Fruit fly (Drosophila melanogaster) whole organism, embryonic: ENCODE data around the gene scramb2.
A peak's percentile ranks its signal among the peaks of the same experiment; 100 is the strongest.

Source experiments
- BEAF-32 ChIP-seq: fragments of 200-800 bp; sonication (Bioruptor generic); optimal IDR thresholded peaks from 3 replicates; lab custom pipeline; 2017; ENCODE audit warnings: missing biosample characterization, missing genetic modification characterization, mild to moderate bottlenecking, moderate library complexity, missing genetic modification reagents
- Bgb ChIP-seq: fragments of 200-800 bp; sonication (Bioruptor generic); IDR thresholded peaks from 2 replicates; pipeline ENCODE4 v1.3.6; 2022; ENCODE audit warnings: missing biosample characterization, missing genetic modification characterization; ENCODE audit not compliant: partially characterized antibody
- CG10366 ChIP-seq: fragments of 200-800 bp; sonication (Bioruptor generic); IDR thresholded peaks from 2 replicates; pipeline ENCODE4 v1.3.6; 2022; ENCODE audit warnings: missing biosample characterization, missing genetic modification characterization
- CG10462 ChIP-seq: fragments of 200-800 bp; sonication (Bioruptor generic); optimal IDR thresholded peaks from 2 replicates; lab custom pipeline; 2016; ENCODE audit warnings: missing biosample characterization, missing genetic modification characterization
- CG11695 ChIP-seq: fragments of 200-800 bp; sonication (Bioruptor generic); IDR thresholded peaks from 3 replicates; pipeline ENCODE4 v1.3.6; 2022; ENCODE audit warnings: missing biosample characterization, missing genetic modification characterization
- CG12769 ChIP-seq: fragments of 200-800 bp; sonication (Bioruptor generic); optimal IDR thresholded peaks from 2 replicates; lab custom pipeline; 2019; ENCODE audit warnings: missing biosample characterization, mild to moderate bottlenecking, missing genetic modification characterization, moderate library complexity
- CG14667 ChIP-seq: fragments of 200-800 bp; sonication (Bioruptor generic); IDR thresholded peaks from 2 replicates; pipeline ENCODE4 v1.3.6; 2022; ENCODE audit warnings: missing biosample characterization, missing genetic modification characterization
- CG1603 ChIP-seq: fragments of 200-800 bp; sonication (Bioruptor generic); optimal IDR thresholded peaks from 2 replicates; lab custom pipeline; 2019; ENCODE audit warnings: missing biosample characterization, mild to moderate bottlenecking, missing genetic modification characterization, moderate library complexity
- CG16779 ChIP-seq: fragments of 200-800 bp; sonication (Bioruptor generic); IDR thresholded peaks from 2 replicates; pipeline ENCODE4 v1.3.6; 2022; ENCODE audit warnings: missing biosample characterization, missing genetic modification characterization
- CG18262 ChIP-seq: fragments of 200-800 bp; optimal IDR thresholded peaks from 3 replicates; lab custom pipeline; 2019; ENCODE audit warnings: missing biosample characterization, mild to moderate bottlenecking, missing genetic modification characterization, moderate library complexity
- CG2120 ChIP-seq: fragments of 200-800 bp; sonication (Bioruptor generic); optimal IDR thresholded peaks from 3 replicates; lab custom pipeline; 2016; ENCODE audit warnings: missing biosample characterization, missing genetic modification characterization
- CG30431 ChIP-seq: fragments of 200-800 bp; sonication (Bioruptor generic); optimal IDR thresholded peaks from 2 replicates; lab custom pipeline; 2017; ENCODE audit warnings: missing biosample characterization, missing genetic modification characterization
- CG31441 ChIP-seq: fragments of 200-800 bp; sonication (Bioruptor generic); IDR thresholded peaks from 2 replicates; pipeline ENCODE4 v1.3.6; 2022; ENCODE audit warnings: missing biosample characterization, missing genetic modification characterization
- CG34224 ChIP-seq: fragments of 200-800 bp; sonication (Bioruptor generic); IDR thresholded peaks from 3 replicates; pipeline ENCODE4 v1.3.6; 2022; ENCODE audit warnings: missing biosample characterization, missing genetic modification characterization; ENCODE audit not compliant: partially characterized antibody
- CG34422 ChIP-seq: fragments of 200-800 bp; sonication (Bioruptor generic); IDR thresholded peaks from 3 replicates; pipeline ENCODE4 v1.3.6; 2022; ENCODE audit warnings: missing biosample characterization, missing genetic modification characterization
- CG42726 ChIP-seq: fragments of 200-800 bp; sonication (Bioruptor generic); IDR thresholded peaks from 2 replicates; pipeline ENCODE4 v1.3.6; 2022; ENCODE audit warnings: missing biosample characterization, missing genetic modification characterization; ENCODE audit not compliant: partially characterized antibody
- CG7839 ChIP-seq: fragments of 200-800 bp; sonication (Bioruptor generic); optimal IDR thresholded peaks from 3 replicates; lab custom pipeline; 2018; ENCODE audit warnings: missing biosample characterization, mild to moderate bottlenecking, missing genetic modification characterization, moderate library complexity
- CoRest ChIP-seq: fragments of 200-800 bp; sonication (Bioruptor generic); optimal IDR thresholded peaks from 3 replicates; lab custom pipeline; 2018; ENCODE audit warnings: missing biosample characterization, mild to moderate bottlenecking, missing genetic modification characterization, moderate library complexity
- Dip2 ChIP-seq: fragments of 200-800 bp; sonication (Bioruptor generic); IDR thresholded peaks from 2 replicates; pipeline ENCODE4 v1.3.6; 2022; ENCODE audit warnings: missing biosample characterization, missing genetic modification characterization
- Doc3 ChIP-seq: fragments of 200-800 bp; sonication (Bioruptor generic); IDR thresholded peaks from 3 replicates; pipeline ENCODE4 v1.3.6; 2022; ENCODE audit warnings: missing biosample characterization, missing genetic modification characterization; ENCODE audit not compliant: partially characterized antibody
- E2f1 ChIP-seq: fragments of 200-800 bp; sonication (Bioruptor generic); IDR thresholded peaks from 2 replicates; pipeline ENCODE4 v1.3.6; 2022; ENCODE audit warnings: missing biosample characterization, missing genetic modification characterization
- H2.0 ChIP-seq: fragments of 200-800 bp; sonication (Bioruptor generic); IDR thresholded peaks from 2 replicates; pipeline ENCODE4 v1.3.6; 2022; ENCODE audit warnings: missing biosample characterization, missing genetic modification characterization
- MTF-1 ChIP-seq: fragments of 200-800 bp; sonication (Bioruptor generic); optimal IDR thresholded peaks from 2 replicates; lab custom pipeline; 2018; ENCODE audit warnings: missing biosample characterization, mild to moderate bottlenecking, missing genetic modification characterization, borderline replicate concordance
- Nf-YC ChIP-seq: fragments of 200-800 bp; optimal IDR thresholded peaks from 3 replicates; lab custom pipeline; 2019; ENCODE audit warnings: missing biosample characterization, mild to moderate bottlenecking, missing genetic modification characterization, moderate library complexity
- Ptx1 ChIP-seq: fragments of 200-800 bp; sonication (Bioruptor generic); IDR thresholded peaks from 2 replicates; pipeline ENCODE4 v1.3.6; 2022; ENCODE audit warnings: missing biosample characterization, missing genetic modification characterization
- Rx ChIP-seq: fragments of 200-800 bp; sonication (Bioruptor generic); IDR thresholded peaks from 2 replicates; pipeline ENCODE4 v1.3.6; 2022; ENCODE audit warnings: missing biosample characterization, missing genetic modification characterization
- Ssrp ChIP-seq: fragments of 200-800 bp; sonication (Bioruptor generic); optimal IDR thresholded peaks from 2 replicates; lab custom pipeline; 2018; ENCODE audit warnings: missing biosample characterization, mild to moderate bottlenecking, missing genetic modification characterization, moderate library complexity
- Vsx1 ChIP-seq: fragments of 200-800 bp; sonication (Bioruptor generic); optimal IDR thresholded peaks from 2 replicates; lab custom pipeline; 2017; ENCODE audit warnings: missing biosample characterization, mild to moderate bottlenecking, missing genetic modification characterization, missing genetic modification reagents
- Xbp1 ChIP-seq: fragments of 200-800 bp; sonication (Bioruptor generic); optimal IDR thresholded peaks from 3 replicates; lab custom pipeline; 2016; ENCODE audit warnings: missing biosample characterization, mild to moderate bottlenecking, missing genetic modification characterization
- ac ChIP-seq: fragments of 200-800 bp; sonication (Bioruptor generic); optimal IDR thresholded peaks from 3 replicates; lab custom pipeline; 2017; ENCODE audit warnings: missing biosample characterization, mild to moderate bottlenecking, missing genetic modification characterization
- ap ChIP-seq: fragments of 200-800 bp; sonication (Bioruptor generic); IDR thresholded peaks from 2 replicates; pipeline ENCODE4 v1.3.6; 2022; ENCODE audit warnings: missing biosample characterization, missing genetic modification characterization
- bigmax ChIP-seq: fragments of 200-800 bp; sonication (Bioruptor generic); optimal IDR thresholded peaks from 2 replicates; lab custom pipeline; 2018; ENCODE audit warnings: missing biosample characterization, mild to moderate bottlenecking, missing genetic modification characterization
- en ChIP-seq: fragments of 200-800 bp; sonication (Bioruptor generic); optimal IDR thresholded peaks from 2 replicates; lab custom pipeline; 2016; ENCODE audit warnings: missing biosample characterization, missing genetic modification characterization
- fd102C ChIP-seq: fragments of 200-800 bp; sonication (Bioruptor generic); optimal IDR thresholded peaks from 2 replicates; lab custom pipeline; 2018; ENCODE audit warnings: missing biosample characterization, mild to moderate bottlenecking, missing genetic modification characterization, moderate library complexity
- fru ChIP-seq: fragments of >200 bp; optimal IDR thresholded peaks from 2 replicates; lab custom pipeline; 2017
- gsb ChIP-seq: fragments of 200-800 bp; sonication (Bioruptor generic); IDR thresholded peaks from 2 replicates; pipeline ENCODE4 v1.3.6; 2022; ENCODE audit warnings: missing biosample characterization, missing genetic modification characterization
- h ChIP-seq: fragments of >200 bp; optimal IDR thresholded peaks from 2 replicates; lab custom pipeline; 2017
- hbn ChIP-seq: fragments of 200-800 bp; sonication (Bioruptor generic); IDR thresholded peaks from 2 replicates; pipeline ENCODE4 v1.3.6; 2022; ENCODE audit warnings: missing biosample characterization, missing genetic modification characterization; ENCODE audit not compliant: partially characterized antibody
- ken ChIP-seq: fragments of 200-800 bp; sonication (Bioruptor generic); IDR thresholded peaks from 3 replicates; pipeline ENCODE4 v1.3.6; 2022; ENCODE audit warnings: missing biosample characterization, missing genetic modification characterization
- lab ChIP-seq: fragments of 200-800 bp; sonication (Bioruptor generic); optimal IDR thresholded peaks from 3 replicates; lab custom pipeline; 2017; ENCODE audit warnings: missing biosample characterization, missing genetic modification characterization, mild to moderate bottlenecking, moderate library complexity, missing genetic modification reagents
- lmd ChIP-seq: fragments of 200-800 bp; sonication (Bioruptor generic); IDR thresholded peaks from 2 replicates; pipeline ENCODE4 v1.3.6; 2022; ENCODE audit warnings: missing biosample characterization, missing genetic modification characterization
- lola ChIP-seq, 3 experiments: fragments of >200 bp in 2 of 3; fragments of 200-800 bp in 1 of 3; sonication (Bioruptor generic) in 1 of 3; optimal IDR thresholded peaks; 2 replicates each; lab custom pipeline; 2017 to 2019; ENCODE audit warnings: missing biosample characterization in 3 of 3, missing genetic modification characterization in 3 of 3, mild to moderate bottlenecking in 1 of 3, moderate library complexity in 1 of 3
- mam ChIP-seq: fragments of 200-800 bp; sonication (Bioruptor generic); optimal IDR thresholded peaks from 3 replicates; lab custom pipeline; 2016; ENCODE audit warnings: missing biosample characterization, missing genetic modification characterization
- so ChIP-seq: fragments of 200-800 bp; sonication (Bioruptor generic); IDR thresholded peaks from 3 replicates; pipeline ENCODE4 v1.3.6; 2022; ENCODE audit warnings: missing biosample characterization, missing genetic modification characterization
- sob ChIP-seq: fragments of 200-800 bp; sonication (Bioruptor generic); IDR thresholded peaks from 2 replicates; pipeline ENCODE4 v1.3.6; 2022; ENCODE audit warnings: missing biosample characterization, missing genetic modification characterization
- ssp ChIP-seq: fragments of 200-800 bp; sonication (Bioruptor generic); IDR thresholded peaks from 2 replicates; pipeline ENCODE4 v1.3.6; 2022; ENCODE audit warnings: missing biosample characterization, missing genetic modification characterization
- tll ChIP-seq, 2 experiments: fragments of 200-800 bp in 1 of 2; fragments of >200 bp in 1 of 2; sonication (Bioruptor generic) in 1 of 2; optimal IDR thresholded peaks; 2 replicates each; lab custom pipeline; 2017 to 2019; ENCODE audit warnings: missing biosample characterization in 2 of 2, missing genetic modification characterization in 2 of 2, mild to moderate bottlenecking in 1 of 2, moderate library complexity in 1 of 2
- ttk ChIP-seq: fragments of 200-800 bp; sonication (Bioruptor generic); IDR thresholded peaks from 2 replicates; pipeline ENCODE4 v2.1.2; 2022; ENCODE audit warnings: missing biosample characterization, missing genetic modification characterization
- zen ChIP-seq: fragments of 200-800 bp; sonication (Bioruptor generic); optimal IDR thresholded peaks from 3 replicates; lab custom pipeline; 2018; ENCODE audit warnings: missing biosample characterization, mild to moderate bottlenecking, missing genetic modification characterization, moderate library complexity
- zfh1 ChIP-seq: fragments of 200-800 bp; sonication (Bioruptor generic); IDR thresholded peaks from 3 replicates; pipeline ENCODE4 v1.3.6; 2022; ENCODE audit warnings: missing biosample characterization, missing genetic modification characterization

The scramb2 gene

DNA sequence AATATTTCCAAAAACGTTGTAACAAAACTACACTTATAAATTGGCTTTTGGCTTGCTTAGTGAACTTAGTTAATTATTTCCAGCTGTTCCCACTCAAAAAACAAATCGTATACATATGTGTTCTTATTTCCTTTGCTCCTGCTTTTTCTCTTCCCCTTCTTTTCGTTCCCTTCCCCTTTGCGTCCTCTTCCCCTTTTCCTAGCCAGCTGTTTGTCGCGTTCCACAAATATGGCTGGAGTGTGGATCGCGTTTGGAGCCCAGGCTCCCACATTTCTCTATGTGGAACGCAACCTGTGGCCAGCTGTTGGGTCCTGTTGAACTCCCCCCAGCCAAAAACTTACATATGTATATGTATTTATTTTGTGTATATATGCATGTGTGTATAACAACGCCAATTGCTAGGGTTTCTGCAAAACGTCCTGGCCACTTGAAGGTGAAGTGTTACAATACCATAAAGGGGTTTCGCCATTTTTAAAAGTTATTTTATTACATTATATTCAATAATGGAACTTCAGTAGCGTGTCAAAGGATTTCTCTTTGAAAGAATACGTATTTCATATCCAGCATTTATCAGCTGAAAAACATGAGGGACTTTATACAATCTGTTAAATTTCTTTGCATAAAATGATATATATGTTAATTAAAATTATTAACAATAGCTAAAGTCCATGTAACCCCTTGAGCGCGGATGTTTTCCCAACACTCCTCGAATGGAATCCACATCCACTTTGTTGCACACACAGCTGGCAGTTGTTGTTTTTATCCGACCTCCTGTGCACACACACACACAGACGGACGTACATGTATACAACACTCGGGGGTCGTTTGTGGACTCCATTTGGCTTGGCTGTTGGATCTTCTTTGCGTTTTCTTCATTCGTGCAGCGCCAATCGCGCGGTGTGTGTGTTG, 25.3 kb upstream of the scramb2 start (continued):
- TF ChIP-seq ttk (GFP tag; lab: Robert Waterston, UW) (no peak), Nf-YC (no peak), Ssrp (tag; lab: Kevin White, UChicago) (no peak), Dip2 (GFP tag; lab: Robert Waterston, UW) (no peak), CG30431 (GFP tag; lab: Kevin White, UChicago) (no peak), CG34224 (GFP tag; lab: Robert Waterston, UW) (no peak), fd102C (GFP tag; lab: Kevin White, UChicago) (no peak), ken (no peak), bigmax (GFP tag; lab: Kevin White, UChicago) (no peak), en (GFP tag; lab: Kevin White, UChicago) (no peak), lab (GFP tag; lab: Kevin White, UChicago) (peak; percentile 47), CG34422 (GFP tag; lab: Robert Waterston, UW) (no peak), CG7839 (tag; lab: Kevin White, UChicago) (no peak), CG1603 (tag; lab: Kevin White, UChicago) (no peak), Doc3 (GFP tag; lab: Robert Waterston, UW) (no peak), CG18262 (tag; lab: Kevin White, UChicago) (peak; percentile 4), so (no peak), MTF-1 (GFP tag; lab: Kevin White, UChicago) (no peak), h (lab: Kevin White, UChicago) (no peak), hbn (no peak), CG10462 (no peak), fru (lab: Kevin White, UChicago) (no peak), Ptx1 (GFP tag; lab: Robert Waterston, UW) (no peak), CG31441 (GFP tag; lab: Robert Waterston, UW) (no peak), CoRest (tag; lab: Kevin White, UChicago) (peak; percentile 26), zfh1 (GFP tag; lab: Robert Waterston, UW) (0 out of 3 replicates have a peak, but pooled peaks have one; percentile 15), CG2120 (peak; percentile 22), BEAF-32 (no peak), Bgb (GFP tag; lab: Robert Waterston, UW) (peak; percentile 37; the same call in 1 of the 2 replicates), ssp (no peak), tll (GFP tag; optimal IDR thresholded peaks at IDR 0.05; lab: Kevin White, UChicago) (no peak), CG12769 (tag; lab: Kevin White, UChicago) (no peak), CG16779 (GFP tag; lab: Robert Waterston, UW) (no peak), mam (GFP tag; lab: Kevin White, UChicago) (no peak), Rx (no peak), gsb (no peak), CG10366 (GFP tag; lab: Robert Waterston, UW) (no peak), CG11695 (no peak), zen (tag; lab: Kevin White, UChicago) (no peak), ap (no peak), Vsx1 (GFP tag; lab: Kevin White, UChicago) (no peak), Xbp1 (GFP tag; lab: Kevin White, UChicago) (no peak), lmd (GFP tag; lab: Robert Waterston, UW) (no peak), ac (no peak), CG14667 (no peak), E2f1 (no peak), CG42726 (no peak), H2.0 (GFP tag; lab: Robert Waterston, UW) (no peak), sob (GFP tag; lab: Robert Waterston, UW) (no peak), lola (GFP tag; optimal IDR thresholded peaks at IDR 0.05; lab: Kevin White, UChicago) (no peak)
